Fruit fly (Drosophila melanogaster) whole organism, adult: Measurements from ENCODE around the gene Orc2.

Experiments
- CG11617 ChIP-seq: fragments of 200-800 bp; sonication (Bioruptor generic); optimal IDR thresholded peaks from 2 replicates; lab custom pipeline; 2017; ENCODE audit warnings: mild to moderate bottlenecking, missing biosample characterization, missing genetic modification reagents, missing genetic modification characterization
- CG12768 ChIP-seq: fragments of 200-800 bp; sonication (Bioruptor generic); optimal IDR thresholded peaks from 2 replicates; lab custom pipeline; 2017; ENCODE audit warnings: missing biosample characterization, missing genetic modification characterization, mild to moderate bottlenecking, moderate library complexity, missing genetic modification reagents
- CG14711 ChIP-seq: fragments of 200-800 bp; sonication (Bioruptor generic); optimal IDR thresholded peaks from 2 replicates; lab custom pipeline; 2018; ENCODE audit warnings: missing biosample characterization, mild to moderate bottlenecking, missing genetic modification characterization, moderate library complexity
- CG1620 ChIP-seq: fragments of 200-800 bp; sonication (Bioruptor generic); optimal IDR thresholded peaks from 2 replicates; lab custom pipeline; 2016; ENCODE audit warnings: missing biosample characterization, missing genetic modification characterization
- CG33017 ChIP-seq: fragments of 200-800 bp; sonication (Bioruptor generic); optimal IDR thresholded peaks from 2 replicates; lab custom pipeline; 2018; ENCODE audit warnings: missing biosample characterization, mild to moderate bottlenecking, missing genetic modification characterization, moderate library complexity
- CG5204 ChIP-seq: fragments of 200-800 bp; sonication (Bioruptor generic); optimal IDR thresholded peaks from 2 replicates; lab custom pipeline; 2016; ENCODE audit warnings: missing biosample characterization, missing genetic modification characterization
- CG7045 ChIP-seq: fragments of 200-800 bp; sonication (Bioruptor generic); optimal IDR thresholded peaks from 2 replicates; lab custom pipeline; 2017; ENCODE audit warnings: missing biosample characterization, mild to moderate bottlenecking, missing genetic modification characterization
- CG7101 ChIP-seq: fragments of 200-800 bp; sonication (Bioruptor generic); optimal IDR thresholded peaks from 2 replicates; lab custom pipeline; 2018; ENCODE audit warnings: missing biosample characterization, mild to moderate bottlenecking, missing genetic modification characterization, moderate library complexity
- Clk ChIP-seq: fragments of 200-800 bp; sonication (Bioruptor generic); optimal IDR thresholded peaks from 2 replicates; lab custom pipeline; 2017; ENCODE audit warnings: missing biosample characterization, missing genetic modification characterization
- Crg-1 ChIP-seq: fragments of 200-800 bp; sonication (Bioruptor generic); optimal IDR thresholded peaks from 2 replicates; lab custom pipeline; 2016; ENCODE audit warnings: missing biosample characterization, missing genetic modification characterization
- Hr96 ChIP-seq: fragments of 200-800 bp; sonication (Bioruptor generic); optimal IDR thresholded peaks from 2 replicates; lab custom pipeline; 2016; ENCODE audit warnings: missing biosample characterization, missing genetic modification characterization
- Mnt ChIP-seq: fragments of 200-800 bp; sonication (Bioruptor generic); optimal IDR thresholded peaks from 2 replicates; lab custom pipeline; 2016; ENCODE audit warnings: missing biosample characterization, mild to moderate bottlenecking, missing genetic modification characterization
- bab1 ChIP-seq: fragments of 200-800 bp; sonication (Bioruptor generic); optimal IDR thresholded peaks from 3 replicates; lab custom pipeline; 2019; ENCODE audit warnings: missing biosample characterization, mild to moderate bottlenecking, missing genetic modification characterization, moderate library complexity
- cic ChIP-seq: fragments of 200-800 bp; sonication (Bioruptor generic); optimal IDR thresholded peaks from 2 replicates; lab custom pipeline; 2017; ENCODE audit warnings: missing biosample characterization, mild to moderate bottlenecking, missing genetic modification characterization, moderate library complexity
- cnc ChIP-seq, 2 experiments: fragments of >200 bp; optimal IDR thresholded peaks; 2 replicates each; lab custom pipeline; 2017
- kay ChIP-seq: fragments of 200-800 bp; sonication (Bioruptor generic); peaks from one replicate; lab custom pipeline; 2016; ENCODE audit warnings: missing biosample characterization, missing genetic modification characterization, borderline replicate concordance
- ovo ChIP-seq: fragments of 200-800 bp; sonication (Bioruptor generic); optimal IDR thresholded peaks from 2 replicates; lab custom pipeline; 2016; ENCODE audit warnings: missing biosample characterization, missing genetic modification characterization
- pad ChIP-seq: fragments of 200-800 bp; sonication (Bioruptor generic); optimal IDR thresholded peaks from 3 replicates; lab custom pipeline; 2017; ENCODE audit warnings: missing biosample characterization, missing genetic modification characterization, mild to moderate bottlenecking, moderate library complexity, missing genetic modification reagents
- tj ChIP-seq: fragments of 200-800 bp; sonication (Bioruptor generic); optimal IDR thresholded peaks from 3 replicates; lab custom pipeline; 2017; ENCODE audit warnings: missing biosample characterization, mild to moderate bottlenecking, missing genetic modification characterization, moderate library complexity
- toe ChIP-seq: fragments of 200-800 bp; sonication (Bioruptor generic); optimal IDR thresholded peaks from 2 replicates; lab custom pipeline; 2016; ENCODE audit warnings: missing biosample characterization, missing genetic modification characterization

Gene Orc2

dm6 chr3R:13976070-13976492 lies 11.4 kb downstream of the Orc2 start:
- TF ChIP-seq CG1620 (GFP tag; lab: Kevin White, UChicago) (no peak), Hr96 (no peak), CG5204 (GFP tag; lab: Kevin White, UChicago) (no peak), Crg-1 (GFP tag; lab: Kevin White, UChicago) (no peak), toe (GFP tag; lab: Kevin White, UChicago) (no peak), ovo (GFP tag; lab: Kevin White, UChicago) (no peak), Clk (GFP tag; lab: Kevin White, UChicago) (no peak), cic (no peak), tj (GFP tag; lab: Kevin White, UChicago) (peak; percentile 48), Mnt (GFP tag; lab: Kevin White, UChicago) (peak; percentile 42), kay (no peak), CG12768 (GFP tag; lab: Kevin White, UChicago) (no peak), CG7101 (tag; lab: Kevin White, UChicago) (no peak), CG33017 (tag; lab: Kevin White, UChicago) (no peak), pad (GFP tag; lab: Kevin White, UChicago) (no peak), CG11617 (GFP tag; lab: Kevin White, UChicago) (no peak), cnc (optimal IDR thresholded peaks at IDR 0.05; lab: Kevin White, UChicago) (no peak), CG7045 (GFP tag; lab: Kevin White, UChicago) (no peak)

dm6 chr3R:13977126-13977991 lies 12.7 kb downstream of the Orc2 start:
- TF ChIP-seq Mnt (GFP tag; lab: Kevin White, UChicago) (no peak), cic (no peak), CG1620 (GFP tag; lab: Kevin White, UChicago) (no peak), CG11617 (GFP tag; lab: Kevin White, UChicago) (no peak), CG12768 (GFP tag; lab: Kevin White, UChicago) (no peak), toe (GFP tag; lab: Kevin White, UChicago) (no peak), CG14711 (tag; lab: Kevin White, UChicago) (no peak)

- TF ChIP-seq Hr96 (no peak), tj (GFP tag; lab: Kevin White, UChicago) (no peak), pad (GFP tag; lab: Kevin White, UChicago) (no peak), Crg-1 (GFP tag; lab: Kevin White, UChicago) (no peak), Clk (GFP tag; lab: Kevin White, UChicago) (no peak), bab1 (GFP tag; lab: Kevin White, UChicago) (no peak), cic (no peak), CG12768 (GFP tag; lab: Kevin White, UChicago) (no peak), CG11617 (GFP tag; lab: Kevin White, UChicago) (no peak), cnc (optimal IDR thresholded peaks at IDR 0.05; lab: Kevin White, UChicago) (no peak), kay (no peak), CG7045 (GFP tag; lab: Kevin White, UChicago) (no peak), toe (GFP tag; lab: Kevin White, UChicago) (no peak), CG5204 (GFP tag; lab: Kevin White, UChicago) (no peak), CG33017 (tag; lab: Kevin White, UChicago) (no peak), CG1620 (GFP tag; lab: Kevin White, UChicago) (no peak), CG14711 (tag; lab: Kevin White, UChicago) (no peak)
These were observed 13.4 kb downstream of the Orc2 start for dm6 chr3R:13978078-13978559.

DNA sequence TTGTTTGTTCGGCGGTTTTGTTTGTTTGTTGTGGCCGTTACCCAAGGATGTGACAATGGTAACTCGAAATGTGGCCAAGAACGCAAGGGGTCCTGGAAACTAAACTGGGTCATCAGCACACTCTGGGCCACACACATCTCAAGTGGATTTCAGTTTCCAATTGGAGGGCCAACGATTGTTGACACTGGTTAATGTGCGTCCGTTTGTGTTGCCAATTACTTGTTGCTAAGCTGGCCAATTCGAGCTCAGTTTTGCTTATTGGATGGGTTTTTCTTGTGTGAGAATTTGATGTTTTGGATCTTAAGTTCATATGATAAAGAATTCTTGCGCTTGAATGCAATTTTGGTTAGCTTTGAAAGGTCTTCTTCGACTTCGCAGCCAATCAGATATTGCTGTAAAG lies 16.3 kb downstream of the Orc2 start:
- TF ChIP-seq cic (no peak), Crg-1 (GFP tag; lab: Kevin White, UChicago) (no peak), CG33017 (tag; lab: Kevin White, UChicago) (no peak), CG7045 (GFP tag; lab: Kevin White, UChicago) (no peak), bab1 (GFP tag; lab: Kevin White, UChicago) (no peak), pad (GFP tag; lab: Kevin White, UChicago) (no peak), toe (GFP tag; lab: Kevin White, UChicago) (no peak), CG11617 (GFP tag; lab: Kevin White, UChicago) (no peak), CG14711 (tag; lab: Kevin White, UChicago) (no peak), ovo (GFP tag; lab: Kevin White, UChicago) (no peak), Clk (GFP tag; lab: Kevin White, UChicago) (no peak), Mnt (GFP tag; lab: Kevin White, UChicago) (no peak), cnc (optimal IDR thresholded peaks at IDR 0.05; lab: Kevin White, UChicago) (no peak), CG12768 (GFP tag; lab: Kevin White, UChicago) (no peak)

DNA sequence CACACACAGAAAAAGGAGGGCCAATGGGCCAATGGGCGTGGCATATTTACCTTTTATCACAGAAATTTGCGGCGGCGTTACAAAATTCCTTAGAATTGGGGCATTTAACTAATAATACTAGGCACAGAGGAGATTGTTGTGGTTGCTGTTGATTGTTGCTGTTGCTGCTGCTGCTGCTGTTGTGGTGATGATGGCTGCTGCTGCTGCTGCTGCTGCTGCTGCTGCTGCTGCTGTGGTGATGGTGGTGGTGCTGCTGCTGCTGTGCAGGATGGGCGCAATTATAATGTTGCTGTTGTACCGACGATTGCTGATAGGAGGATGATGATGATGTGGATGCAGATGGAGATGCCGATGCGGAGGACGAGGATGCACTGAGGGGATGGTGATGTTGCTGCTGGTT lies 16.9 kb downstream of the Orc2 start:
- TF ChIP-seq tj (GFP tag; lab: Kevin White, UChicago) (no peak), CG12768 (GFP tag; lab: Kevin White, UChicago) (no peak), cnc (optimal IDR thresholded peaks at IDR 0.05; lab: Kevin White, UChicago) (no peak), kay (no peak), CG7045 (GFP tag; lab: Kevin White, UChicago) (no peak), Mnt (GFP tag; lab: Kevin White, UChicago) (no peak), pad (GFP tag; lab: Kevin White, UChicago) (no peak)
